Worm (Caenorhabditis elegans): ENCODE data around the gene ZC513.3.

ce11 chrV:8095378-8095777 is 48.6 kb downstream of the ZC513.3 start, which contains the start of gene str-146:
- TF ChIP-seq dao-5 (tag; optimal IDR thresholded peaks at IDR 0.05) = no peak
- no peak for TF ChIP-seq W03F9.2 (tag; optimal IDR thresholded peaks at IDR 0.05)
- no peak for TF ChIP-seq him-1 (tag; optimal IDR thresholded peaks at IDR 0.05)

Measured in whole organism, L4/young adult.